Worm (Caenorhabditis elegans) whole organism, L4 larva: ENCODE results near the gene glb-12.

ENCODE experiments used
- D1046.2 ChIP-seq: fragments of 200-800 bp; sonication (Bioruptor generic); IDR thresholded peaks from 2 replicates; pipeline ENCODE4 v1.3.6; 2022; ENCODE audit warnings: missing genetic modification characterization, missing compliant biosample characterization
- F44E2.7 ChIP-seq: fragments of 200-800 bp; sonication (Bioruptor generic); IDR thresholded peaks from 2 replicates; pipeline ENCODE4 v2.1.2; 2022; ENCODE audit warnings: missing genetic modification characterization, missing compliant biosample characterization
- T26A8.4 ChIP-seq: fragments of 200-800 bp; sonication (Bioruptor generic); IDR thresholded peaks from 2 replicates; pipeline ENCODE4 v1.3.6; 2022; ENCODE audit warnings: missing genetic modification characterization, missing compliant biosample characterization
- Y5F2A.4 ChIP-seq: fragments of 200-800 bp; sonication (Bioruptor generic); optimal IDR thresholded peaks from 2 replicates; lab custom pipeline; 2018; ENCODE audit warnings: mild to moderate bottlenecking, missing genetic modification characterization, missing compliant biosample characterization
- ZK337.2 ChIP-seq: fragments of 200-800 bp; sonication (Bioruptor generic); IDR thresholded peaks from 2 replicates; pipeline ENCODE4 v1.3.6; 2022; ENCODE audit warnings: missing genetic modification reagents, missing genetic modification characterization, missing compliant biosample characterization
- ZK546.5 ChIP-seq, 2 experiments: sonication (generic microtip); optimal IDR thresholded peaks; 2 replicates each; lab custom pipeline; 2017; ENCODE audit warnings: missing biosample characterization in 2 of 2, missing genetic modification characterization in 2 of 2
- aha-1 ChIP-seq: fragments of 150-350 bp; peaks from one replicate; lab custom pipeline; 2014; ENCODE audit warnings: missing biosample characterization, missing genetic modification characterization
- ceh-62 ChIP-seq: sonication (generic microtip); optimal IDR thresholded peaks from 2 replicates; lab custom pipeline; 2017; ENCODE audit warnings: missing biosample characterization, missing genetic modification characterization
- cey-2 ChIP-seq: sonication (generic microtip); optimal IDR thresholded peaks from 3 replicates; lab custom pipeline; 2017; ENCODE audit warnings: missing genetic modification characterization, mild to moderate bottlenecking, missing compliant biosample characterization, antibody characterized with exemption, borderline replicate concordance; ENCODE audit not compliant: insufficient read depth
- daf-12 ChIP-seq: fragments of 150-350 bp; optimal IDR thresholded peaks from 2 replicates; lab custom pipeline; 2014; ENCODE audit warnings: missing biosample characterization, missing genetic modification reagents, missing genetic modification characterization
- daf-16 ChIP-seq, 3 experiments: sonication (generic microtip); optimal IDR thresholded peaks; 2 replicates each; lab custom pipeline; 2016 to 2017; ENCODE audit warnings: missing genetic modification characterization in 3 of 3, missing genetic modification reagents in 3 of 3, mild to moderate bottlenecking in 2 of 3, missing compliant biosample characterization in 2 of 3, missing biosample characterization in 1 of 3, moderate library complexity in 1 of 3
- dmd-6 ChIP-seq: fragments of 200-800 bp; sonication (Bioruptor generic); IDR thresholded peaks from 2 replicates; pipeline ENCODE4 v1.3.6; 2022; ENCODE audit warnings: missing genetic modification reagents, missing genetic modification characterization, missing compliant biosample characterization
- dpl-1 ChIP-seq: fragments of 150-350 bp; optimal IDR thresholded peaks from 2 replicates; lab custom pipeline; 2014; ENCODE audit warnings: missing biosample characterization, missing genetic modification reagents, missing genetic modification characterization
- dve-1 ChIP-seq: sonication (generic microtip); optimal IDR thresholded peaks from 2 replicates; lab custom pipeline; 2017; ENCODE audit warnings: antibody characterized with exemption, mild to moderate bottlenecking, missing genetic modification characterization, missing compliant biosample characterization; ENCODE audit not compliant: insufficient read depth
- fos-1 ChIP-seq: fragments of 150-350 bp; optimal IDR thresholded peaks from 2 replicates; lab custom pipeline; 2014; ENCODE audit warnings: missing biosample characterization, missing genetic modification characterization
- hif-1 ChIP-seq, 2 experiments: sonication (generic microtip); optimal IDR thresholded peaks; 2 replicates each; lab custom pipeline; 2016 to 2017; ENCODE audit warnings: missing compliant biosample characterization in 2 of 2, missing genetic modification characterization in 2 of 2, missing genetic modification reagents in 2 of 2, missing genotype in 2 of 2, mild to moderate bottlenecking in 1 of 2
- hlh-30 ChIP-seq: sonication (generic microtip); optimal IDR thresholded peaks from 2 replicates; lab custom pipeline; 2017; ENCODE audit warnings: antibody characterized with exemption, mild to moderate bottlenecking, missing genetic modification characterization, missing compliant biosample characterization; ENCODE audit not compliant: insufficient read depth
- lin-15B ChIP-seq: fragments of 150-350 bp; sonication (generic microtip); optimal IDR thresholded peaks from 3 replicates; lab custom pipeline; 2014; ENCODE audit warnings: missing biosample characterization, missing genetic modification characterization
- lin-29 ChIP-seq: fragments of 200-800 bp; sonication (Bioruptor generic); IDR thresholded peaks from 2 replicates; pipeline ENCODE4 v1.3.6; 2022; ENCODE audit warnings: missing genetic modification reagents, missing genetic modification characterization, missing compliant biosample characterization
- mes-2 ChIP-seq: sonication (generic microtip); optimal IDR thresholded peaks from 2 replicates; lab custom pipeline; 2016; ENCODE audit warnings: missing genotype, mild to moderate bottlenecking, missing genetic modification characterization, missing compliant biosample characterization; ENCODE audit not compliant: poor library complexity, severe bottlenecking
- mxl-3 ChIP-seq: fragments of 200-800 bp; sonication (Bioruptor generic); optimal IDR thresholded peaks from 2 replicates; lab custom pipeline; 2018; ENCODE audit warnings: mild to moderate bottlenecking, missing genetic modification characterization, missing compliant biosample characterization
- nhr-11 ChIP-seq: fragments of 150-350 bp; optimal IDR thresholded peaks from 2 replicates; lab custom pipeline; 2014; ENCODE audit warnings: missing biosample characterization, missing genetic modification characterization
- nhr-28 ChIP-seq: fragments of 150-350 bp; optimal IDR thresholded peaks from 2 replicates; lab custom pipeline; 2014; ENCODE audit warnings: missing biosample characterization, missing genetic modification characterization
- nhr-76 ChIP-seq: fragments of 150-350 bp; optimal IDR thresholded peaks from 2 replicates; lab custom pipeline; 2014; ENCODE audit warnings: missing biosample characterization, missing genetic modification characterization
- nhr-77 ChIP-seq: fragments of 150-350 bp; optimal IDR thresholded peaks from 2 replicates; lab custom pipeline; 2014; ENCODE audit warnings: missing biosample characterization, missing genetic modification characterization
- skn-1 ChIP-seq: fragments of 150-350 bp; optimal IDR thresholded peaks from 2 replicates; lab custom pipeline; 2014; ENCODE audit warnings: missing biosample characterization, missing genetic modification characterization
- spr-1 ChIP-seq: sonication (generic microtip); optimal IDR thresholded peaks from 2 replicates; lab custom pipeline; 2016; ENCODE audit warnings: mild to moderate bottlenecking, missing genetic modification characterization, missing compliant biosample characterization
- tra-1 ChIP-seq: fragments of 200-800 bp; sonication (Bioruptor generic); IDR thresholded peaks from 2 replicates; pipeline ENCODE4 v1.3.6; 2022; ENCODE audit warnings: missing genetic modification reagents, missing genetic modification characterization, missing compliant biosample characterization
- unc-130 ChIP-seq: sonication (generic microtip); optimal IDR thresholded peaks from 2 replicates; lab custom pipeline; 2016; ENCODE audit warnings: missing genetic modification reagents, missing genetic modification characterization, missing compliant biosample characterization
- unc-62 ChIP-seq, 3 experiments: fragments of 150-350 bp in 1 of 3; sonication (generic microtip); optimal IDR thresholded peaks in 2 of 3; peaks in 1 of 3; 1 replicate in 1 of 3; 2 replicates in 2 of 3; lab custom pipeline; 2014 to 2017; ENCODE audit warnings: missing biosample characterization in 3 of 3, missing genetic modification characterization in 3 of 3, missing genetic modification reagents in 3 of 3, missing genotype in 1 of 3
- vab-7 ChIP-seq: fragments of 200-800 bp; sonication (Bioruptor generic); IDR thresholded peaks from 2 replicates; pipeline ENCODE4 v1.3.6; 2022; ENCODE audit warnings: missing genetic modification reagents, missing genetic modification characterization, missing compliant biosample characterization
- ztf-7 ChIP-seq: fragments of 150-350 bp; optimal IDR thresholded peaks from 2 replicates; lab custom pipeline; 2014; ENCODE audit warnings: missing biosample characterization, missing genetic modification characterization

The glb-12 gene

ce11 chrII:10719931-10720330 is 11.5 kb downstream of the glb-12 start, which contains the start of gene mks-5:
Gene mks-5 (plus strand): TSS chrII:10720231.
- TF ChIP-seq nhr-77 (no peak), mxl-3 (GFP tag; lab: Kevin White, UChicago) (no peak), fos-1 (no peak), hlh-30 (tag; lab: Kevin White, UChicago) (no peak), tra-1 (GFP tag; lab: Robert Waterston, UW) (no peak), skn-1 (tag; lab: Kevin White, UChicago) (no peak), D1046.2 (no peak), daf-12 (tag; lab: Kevin White, UChicago) (no peak), nhr-76 (tag; lab: Kevin White, UChicago) (no peak), lin-29 (GFP tag; lab: Robert Waterston, UW) (no peak), spr-1 (tag; lab: Kevin White, UChicago) (no peak), T26A8.4 (GFP tag; lab: Robert Waterston, UW) (no peak), aha-1 (tag; lab: Kevin White, UChicago) (no peak), ZK337.2 (GFP tag; lab: Robert Waterston, UW) (no peak), F44E2.7 (no peak), ztf-7 (tag; lab: Kevin White, UChicago) (no peak), nhr-11 (tag; lab: Kevin White, UChicago) (no peak), cey-2 (tag; lab: Kevin White, UChicago) (no peak), dmd-6 (GFP tag; lab: Robert Waterston, UW) (no peak)

ce11 chrII:10717124-10717523 is 14.3 kb downstream of the glb-12 start, which contains the start of gene C09G5.13:
Gene C09G5.13 (plus strand): TSS chrII:10717424.
- peak in 1 of 2 experiments; percentile 22 for TF ChIP-seq unc-62 (GFP tag; optimal IDR thresholded peaks at IDR 0.05 in 1 of 2; lab: Kevin White, UChicago)
- TF ChIP-seq unc-62 (tag; optimal IDR thresholded peaks at IDR 0.05; lab: Kevin White, UChicago) = no peak
- TF ChIP-seq ZK337.2 (GFP tag; lab: Robert Waterston, UW) = no peak

DNA sequence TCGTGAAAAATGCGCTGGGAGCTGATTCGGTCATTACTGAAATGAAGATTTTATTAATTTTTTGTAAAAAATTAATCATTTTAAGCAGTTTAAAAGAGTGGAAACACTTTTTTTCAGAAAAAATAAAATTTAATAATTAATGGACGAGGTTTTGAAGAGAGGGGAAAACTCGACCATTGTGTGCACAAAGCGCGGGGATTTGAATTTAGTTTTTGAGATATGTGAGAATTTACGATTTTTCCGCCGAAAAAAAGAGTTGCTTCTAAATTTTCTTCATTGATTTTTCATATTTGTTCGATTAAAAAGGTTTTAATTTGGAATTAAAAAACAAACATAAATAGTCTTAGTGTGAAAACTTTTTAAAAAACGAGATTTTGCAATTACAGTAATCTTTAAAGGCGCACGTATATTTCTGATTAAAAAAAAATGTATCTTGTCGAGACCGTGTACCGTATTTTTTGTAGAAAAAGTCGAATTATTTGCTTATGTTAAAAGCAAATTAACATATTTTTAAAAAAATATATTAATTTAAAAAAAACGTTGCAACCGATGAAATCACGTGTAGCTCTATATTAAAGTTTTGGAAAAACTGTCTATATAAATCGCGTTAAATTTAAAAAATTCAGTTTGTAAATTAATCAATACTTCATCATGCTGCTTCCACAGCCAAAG is 17.1 kb downstream of the glb-12 start, which contains the start of the genes dph-2 and C09G5.7:
Gene dph-2 (minus strand): TSS at position 36 of the 672 bp plus-strand sequence.
Gene C09G5.7 (plus strand): TSS at position 622 of the 672 bp plus-strand sequence.
- peak; percentile 89 for TF ChIP-seq mes-2 (tag; lab: Kevin White, UChicago)
- peak; percentile 85 for TF ChIP-seq dpl-1
- TF ChIP-seq unc-62 (GFP tag; optimal IDR thresholded peaks at IDR 0.05 in 1 of 2; lab: Kevin White, UChicago) = peak in 1 of 2 experiments; percentile 80
- no peak for TF ChIP-seq unc-62 (tag; optimal IDR thresholded peaks at IDR 0.05; lab: Kevin White, UChicago)
- peak; percentile 53 for TF ChIP-seq unc-130 (GFP tag; lab: Kevin White, UChicago)
- no peak for TF ChIP-seq daf-16 (GFP tag; optimal IDR thresholded peaks at IDR 0.05; lab: Kevin White, UChicago)
- no peak for TF ChIP-seq daf-16 (tag; optimal IDR thresholded peaks at IDR 0.05; lab: Kevin White, UChicago)

DNA sequence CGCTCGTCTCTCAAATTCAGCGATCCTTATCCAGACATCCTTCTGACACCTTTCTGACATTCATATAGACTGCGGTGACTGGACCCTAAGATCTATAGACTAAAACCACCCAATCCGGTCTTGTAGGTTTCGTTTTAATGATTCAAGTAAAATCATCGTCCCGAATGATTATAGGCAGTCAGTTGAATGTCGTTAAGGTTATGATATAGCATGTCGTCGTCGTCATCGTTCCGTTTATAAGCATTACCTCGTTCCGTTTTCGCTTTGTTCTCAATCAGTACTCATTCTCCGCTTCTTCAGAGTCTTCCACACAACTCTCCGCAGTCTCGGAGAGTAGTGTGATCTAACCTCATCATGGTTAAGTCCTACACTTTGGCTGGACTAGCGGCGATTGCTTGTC is 22.8 kb downstream of the glb-12 start, which contains the start of gene bli-1:
Gene bli-1 (plus strand): TSS at position 301 of the 400 bp plus-strand sequence.
- TF ChIP-seq nhr-28 (no peak), daf-16 (GFP tag; optimal IDR thresholded peaks at IDR 0.05; lab: Kevin White, UChicago) (no peak), daf-16 (tag; optimal IDR thresholded peaks at IDR 0.05; lab: Kevin White, UChicago) (no peak), dve-1 (tag; lab: Kevin White, UChicago) (no peak), vab-7 (GFP tag; lab: Robert Waterston, UW) (no peak), aha-1 (tag; lab: Kevin White, UChicago) (peak; percentile 29), ceh-62 (tag; lab: Kevin White, UChicago) (no peak), lin-15B (no peak), ZK546.5 (tag; optimal IDR thresholded peaks at IDR 0.05; lab: Kevin White, UChicago) (no peak), unc-62 (GFP tag; optimal IDR thresholded peaks at IDR 0.05 in 1 of 2; lab: Kevin White, UChicago) (peak in 1 of 2 experiments; percentile 23), unc-62 (tag; optimal IDR thresholded peaks at IDR 0.05; lab: Kevin White, UChicago) (no peak), Y5F2A.4 (no peak), hif-1 (tag; optimal IDR thresholded peaks at IDR 0.05; lab: Kevin White, UChicago) (no peak)
